Worm (Caenorhabditis elegans): ENCODE data around the gene F22F7.2.
"Not testable (repeated sequence)": the region's sequence is repeated elsewhere in the genome, so short reads cannot be mapped to it uniquely, and the experiment has no call there.

F22F7.2 gene

DNA sequence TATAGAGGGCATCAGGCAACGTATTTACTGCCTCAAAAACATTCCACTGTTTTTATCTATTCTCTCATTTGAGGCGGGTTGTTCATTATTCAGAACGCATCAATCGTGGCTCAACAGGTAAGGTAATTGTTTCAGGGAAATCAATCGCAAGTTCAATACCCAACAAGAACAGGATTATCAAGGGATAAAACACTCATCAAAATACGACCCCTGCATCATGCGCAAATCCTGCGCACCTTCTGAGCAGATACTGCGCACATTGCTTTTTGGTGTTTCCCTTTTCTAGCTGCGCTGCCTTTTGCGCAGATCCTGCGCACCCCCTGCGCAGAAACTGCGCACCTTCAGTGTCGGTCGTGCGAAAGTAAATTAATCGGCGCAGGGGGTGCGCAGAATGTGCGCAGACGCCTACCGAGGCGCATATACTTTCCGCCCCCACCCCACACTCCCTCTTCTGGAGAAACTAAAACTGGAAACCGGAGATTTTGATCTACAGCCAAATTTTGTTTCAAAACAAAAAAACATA, 36.8 kb upstream of the F22F7.2 start, which contains the start of gene F36F12.3:
TSS of gene F36F12.3 (plus strand) at position 51 of the 523 bp plus-strand sequence.
- TF ChIP-seq ztf-11 (tag; optimal IDR thresholded peaks at IDR 0.05); elt-1 (tag; optimal IDR thresholded peaks at IDR 0.05); sma-9 (GFP tag; optimal IDR thresholded peaks at IDR 0.05); sma-9 (tag; optimal IDR thresholded peaks at IDR 0.05): not testable (repeated sequence)

DNA sequence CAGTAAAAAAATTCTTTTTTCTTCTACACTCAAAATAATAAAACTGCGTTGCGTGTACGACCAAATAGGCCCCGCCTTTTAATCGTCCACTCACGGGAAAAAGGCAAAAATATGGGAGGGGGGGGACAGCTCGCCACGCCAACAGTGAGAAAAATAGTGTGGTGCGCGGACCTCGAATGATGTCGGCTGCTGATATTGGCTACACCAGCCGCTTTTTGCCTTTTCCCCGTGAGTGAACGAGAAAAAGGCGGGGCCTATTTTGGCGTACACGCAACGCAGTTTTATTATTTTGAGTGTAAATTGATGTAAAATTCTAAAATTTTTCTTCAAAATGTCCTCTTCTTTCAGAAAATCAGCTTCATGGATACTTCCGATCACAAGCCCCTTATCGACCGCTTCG, 32.3 kb upstream of the F22F7.2 start, which contains the start of gene ztf-28:
TSS of gene ztf-28 (plus strand) at position 349 of the 400 bp plus-strand sequence.
- TF ChIP-seq unc-62 (GFP tag; optimal IDR thresholded peaks at IDR 0.05); nhr-129 (tag; optimal IDR thresholded peaks at IDR 0.05); ztf-1 (GFP tag; conservative IDR thresholded peaks at IDR 0.05): not testable (repeated sequence)

DNA sequence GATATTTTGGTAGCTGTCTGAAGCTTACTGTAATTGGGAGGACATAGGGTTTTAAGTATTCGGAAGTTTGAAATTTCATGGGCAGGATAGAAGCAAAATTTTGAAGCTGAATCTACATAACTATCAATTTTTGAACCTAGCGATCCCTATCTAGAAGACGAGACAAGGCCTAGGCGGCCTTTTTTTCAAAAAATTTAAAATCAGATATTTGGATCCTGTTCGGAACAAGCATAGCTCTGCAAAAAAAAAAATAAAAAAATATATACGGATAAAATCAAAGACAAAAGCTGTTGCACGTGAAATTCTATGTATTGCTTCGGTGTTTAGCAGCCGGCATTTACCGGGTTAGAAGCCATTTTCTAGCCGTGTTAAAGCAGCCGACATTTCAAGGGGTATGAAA, 27.4 kb upstream of the F22F7.2 start, which contains the start of gene F36F12.2:
TSS of gene F36F12.2 (minus strand) at position 101 of the 400 bp plus-strand sequence.
- no peak for TF ChIP-seq ceh-16 (tag; optimal IDR thresholded peaks at IDR 0.05)

DNA sequence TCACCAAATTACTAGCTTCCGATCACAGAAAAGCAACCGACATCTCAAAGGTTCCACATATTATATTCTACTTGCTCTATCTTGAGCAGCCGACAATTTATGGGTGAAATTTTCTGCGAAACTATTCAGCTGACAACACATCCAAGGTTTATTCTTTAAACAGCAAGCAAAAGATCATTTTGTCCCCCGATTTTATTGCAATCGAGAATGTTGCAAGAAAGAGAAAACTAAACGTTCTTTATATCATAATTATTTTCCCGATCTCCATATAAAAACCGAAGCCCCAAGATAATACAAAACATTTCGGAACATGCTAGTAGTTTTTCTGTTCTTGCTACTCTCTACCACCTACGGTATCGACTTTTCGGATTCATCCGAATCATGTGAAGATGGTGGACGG, 26.8 kb upstream of the F22F7.2 start, which contains the start of gene clec-207:
TSS of gene clec-207 (plus strand) at position 301 of the 400 bp plus-strand sequence.
- TF ChIP-seq lin-39 (tag; optimal IDR thresholded peaks at IDR 0.05): no peak
- TF ChIP-seq zag-1 (tag; optimal IDR thresholded peaks at IDR 0.05): no peak
- no peak for TF ChIP-seq lsy-2 (tag; optimal IDR thresholded peaks at IDR 0.05)
- no peak for TF ChIP-seq R02D3.7 (tag; optimal IDR thresholded peaks at IDR 0.05)
- TF ChIP-seq ceh-82 (tag; optimal IDR thresholded peaks at IDR 0.05): no peak
- TF ChIP-seq nhr-12 (tag; optimal IDR thresholded peaks at IDR 0.05): no peak
- TF ChIP-seq alr-1 (tag; optimal IDR thresholded peaks at IDR 0.05): no peak
- no peak for TF ChIP-seq lin-13 (GFP tag; optimal IDR thresholded peaks at IDR 0.05)
- TF ChIP-seq sem-4 (tag; optimal IDR thresholded peaks at IDR 0.05): no peak
- no peak for TF ChIP-seq mab-5 (tag; optimal IDR thresholded peaks at IDR 0.05)
- no peak for TF ChIP-seq nhr-10 (tag; optimal IDR thresholded peaks at IDR 0.05)
- TF ChIP-seq ztf-1 (GFP tag; conservative IDR thresholded peaks at IDR 0.05): no peak
- TF ChIP-seq sma-3 (GFP tag; optimal IDR thresholded peaks at IDR 0.05): no peak
- no peak for TF ChIP-seq peb-1 (tag; optimal IDR thresholded peaks at IDR 0.05)
- no peak for TF ChIP-seq egl-27 (tag; optimal IDR thresholded peaks at IDR 0.05)
- no peak for TF ChIP-seq nhr-237 (tag; optimal IDR thresholded peaks at IDR 0.05)

DNA sequence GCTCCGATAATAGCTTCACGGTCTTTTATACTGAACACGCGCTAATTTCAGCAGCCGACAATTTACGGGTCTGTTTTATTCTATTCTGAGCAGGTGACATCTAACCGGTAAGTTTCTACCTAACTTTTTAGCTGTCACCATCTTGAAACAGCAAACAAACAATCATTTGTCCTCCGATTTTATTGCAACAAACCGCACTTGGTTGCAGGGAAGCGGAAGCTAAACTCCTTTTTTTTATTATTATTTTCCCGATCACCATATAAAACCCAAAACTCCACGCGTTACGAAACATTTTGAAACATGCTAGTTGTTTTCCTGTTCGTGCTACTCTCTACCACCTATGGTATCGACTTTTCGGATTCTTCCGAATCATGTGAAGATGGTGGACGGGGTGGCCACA, 24.9 kb upstream of the F22F7.2 start, which contains the start of gene clec-208:
TSS of gene clec-208 (plus strand) at position 301 of the 400 bp plus-strand sequence.
- TF ChIP-seq nhr-10 (tag; optimal IDR thresholded peaks at IDR 0.05) (no peak), unc-55 (GFP tag; optimal IDR thresholded peaks at IDR 0.05) (no peak), lsy-2 (tag; optimal IDR thresholded peaks at IDR 0.05) (no peak), nhr-12 (tag; optimal IDR thresholded peaks at IDR 0.05) (no peak), nhr-25 (tag; optimal IDR thresholded peaks at IDR 0.05) (no peak), nhr-6 (tag; optimal IDR thresholded peaks at IDR 0.05) (no peak), skn-1 (tag; optimal IDR thresholded peaks at IDR 0.05) (no peak), mab-5 (tag; optimal IDR thresholded peaks at IDR 0.05) (no peak), blmp-1 (tag; optimal IDR thresholded peaks at IDR 0.05; ENCODE audit: insufficient read depth) (no peak), mdl-1 (tag; optimal IDR thresholded peaks at IDR 0.05) (no peak), nhr-77 (tag; optimal IDR thresholded peaks at IDR 0.05) (no peak), aly-2 (tag; optimal IDR thresholded peaks at IDR 0.05) (no peak), fos-1 (tag; optimal IDR thresholded peaks at IDR 0.05) (no peak), nhr-237 (tag; optimal IDR thresholded peaks at IDR 0.05) (no peak), ceh-16 (tag; optimal IDR thresholded peaks at IDR 0.05) (no peak), elt-3 (tag; optimal IDR thresholded peaks at IDR 0.05) (no peak)

DNA sequence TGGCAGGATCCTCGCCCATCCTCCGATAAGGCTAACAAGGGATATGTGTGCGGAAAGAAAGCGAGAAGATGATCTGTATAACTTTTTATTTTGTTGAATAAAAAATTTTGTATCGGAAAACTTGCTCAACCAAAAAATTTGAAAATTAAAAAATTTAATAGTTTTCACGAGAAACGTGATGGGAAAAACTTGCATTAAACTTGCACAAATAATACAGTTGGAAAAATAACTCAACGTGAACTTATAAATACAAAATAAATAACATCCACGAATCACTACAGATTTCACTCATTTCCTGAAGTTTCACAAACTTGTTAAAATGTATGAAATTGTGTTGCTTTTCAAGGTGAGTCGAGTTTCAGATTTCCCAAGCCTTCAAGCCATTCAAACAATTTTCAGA, 23.5 kb upstream of the F22F7.2 start, which contains the start of gene F36F12.7:
TSS of gene F36F12.7 (plus strand) at position 301 of the 400 bp plus-strand sequence.
- no peak for TF ChIP-seq ztf-11 (tag; optimal IDR thresholded peaks at IDR 0.05)
- no peak for TF ChIP-seq nhr-129 (tag; optimal IDR thresholded peaks at IDR 0.05)
- no peak for TF ChIP-seq mbf-1 (tag; optimal IDR thresholded peaks at IDR 0.05)
- TF ChIP-seq skn-1 (tag; optimal IDR thresholded peaks at IDR 0.05): no peak
- TF ChIP-seq ztf-4 (tag; optimal IDR thresholded peaks at IDR 0.05): no peak

Measured in whole organism, L2 larva.